Fruit fly (Drosophila melanogaster) whole organism, embryonic: ENCODE measurements around the gene Best3.

Experiments used
- B-H2 ChIP-seq: fragments of 200-800 bp; sonication (Bioruptor generic); optimal IDR thresholded peaks from 2 replicates; lab custom pipeline; 2018; ENCODE audit warnings: missing biosample characterization, mild to moderate bottlenecking, missing genetic modification characterization
- CG15269 ChIP-seq: fragments of 200-800 bp; sonication (Bioruptor generic); optimal IDR thresholded peaks from 2 replicates; lab custom pipeline; 2018; ENCODE audit warnings: missing biosample characterization, mild to moderate bottlenecking, missing genetic modification characterization, moderate library complexity
- CG18599 ChIP-seq: fragments of 200-800 bp; sonication (Bioruptor generic); optimal IDR thresholded peaks from 3 replicates; lab custom pipeline; 2017; ENCODE audit warnings: missing biosample characterization, missing genetic modification characterization, mild to moderate bottlenecking, moderate library complexity, missing genetic modification reagents
- CG31388 ChIP-seq: fragments of 200-800 bp; sonication (Bioruptor generic); optimal IDR thresholded peaks from 2 replicates; lab custom pipeline; 2016; ENCODE audit warnings: missing biosample characterization, missing genetic modification characterization
- Gug ChIP-seq: fragments of 200-800 bp; sonication (Bioruptor generic); IDR thresholded peaks from 4 replicates; pipeline ENCODE4 v1.3.6; 2022; ENCODE audit warnings: missing biosample characterization, missing genetic modification characterization
- Ptx1 ChIP-seq: fragments of 200-800 bp; sonication (Bioruptor generic); IDR thresholded peaks from 2 replicates; pipeline ENCODE4 v1.3.6; 2022; ENCODE audit warnings: missing biosample characterization, missing genetic modification characterization
- Rx ChIP-seq: fragments of 200-800 bp; sonication (Bioruptor generic); IDR thresholded peaks from 2 replicates; pipeline ENCODE4 v1.3.6; 2022; ENCODE audit warnings: missing biosample characterization, missing genetic modification characterization
- Scr ChIP-seq: fragments of 200-800 bp; sonication (Bioruptor generic); IDR thresholded peaks from 2 replicates; pipeline ENCODE4 v1.3.6; 2022; ENCODE audit warnings: missing biosample characterization, missing genetic modification characterization; ENCODE audit not compliant: partially characterized antibody
- Xrp1 ChIP-seq: fragments of 200-800 bp; sonication (Bioruptor generic); IDR thresholded peaks from 2 replicates; pipeline ENCODE4 v1.3.6; 2022; ENCODE audit warnings: missing biosample characterization, missing genetic modification characterization
- gt ChIP-seq: fragments of 200-800 bp; sonication (Bioruptor generic); IDR thresholded peaks from 2 replicates; pipeline ENCODE4 v1.3.6; 2022; ENCODE audit warnings: missing biosample characterization, missing genetic modification characterization
- kay ChIP-seq: fragments of 200-800 bp; sonication (Bioruptor generic); optimal IDR thresholded peaks from 2 replicates; lab custom pipeline; 2016; ENCODE audit warnings: missing biosample characterization, missing genetic modification characterization
- pros ChIP-seq: fragments of 200-800 bp; sonication (Bioruptor generic); optimal IDR thresholded peaks from 3 replicates; lab custom pipeline; 2019; ENCODE audit warnings: missing biosample characterization, mild to moderate bottlenecking, missing genetic modification characterization, moderate library complexity
- vfl ChIP-seq: fragments of 200-800 bp; sonication (Bioruptor generic); optimal IDR thresholded peaks from 2 replicates; lab custom pipeline; 2016; ENCODE audit warnings: missing biosample characterization, missing genetic modification characterization
- vvl ChIP-seq: fragments of 200-800 bp; sonication (Bioruptor generic); IDR thresholded peaks from 2 replicates; pipeline ENCODE4 v1.3.6; 2022; ENCODE audit warnings: missing biosample characterization, missing genetic modification characterization

DNA sequence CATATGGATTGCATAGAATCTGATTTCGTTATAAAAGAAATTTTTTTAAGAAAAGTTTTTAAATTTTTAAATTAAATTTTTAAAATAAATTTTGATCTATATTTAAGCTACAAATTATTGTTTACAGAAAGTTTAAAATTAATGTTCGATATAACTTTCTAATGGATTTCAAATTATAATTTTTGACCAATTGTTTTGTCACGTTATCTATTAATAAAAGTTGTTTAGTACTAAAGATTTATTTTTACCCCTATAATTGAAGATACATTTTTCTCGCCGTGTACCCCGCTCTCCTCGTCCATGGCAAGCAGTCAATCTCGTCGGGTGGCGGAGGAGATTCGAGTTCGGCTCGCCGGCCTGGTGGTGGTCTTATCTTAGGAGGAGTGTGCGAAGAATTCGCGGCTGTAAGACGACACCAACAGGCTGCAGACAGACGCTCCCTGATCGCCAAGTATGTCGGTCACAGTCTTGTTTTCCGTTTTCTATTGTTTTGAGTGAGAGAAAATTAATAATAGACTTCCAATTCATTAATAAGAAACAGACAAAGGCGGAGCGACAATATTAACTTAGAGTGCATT lies 2.5 kb upstream of the Best3 start:
- TF ChIP-seq pros (GFP tag; lab: Kevin White, UChicago) (no peak), B-H2 (GFP tag; lab: Kevin White, UChicago) (no peak), Xrp1 (peak; percentile 50), Ptx1 (no peak), kay (GFP tag; lab: Kevin White, UChicago) (no peak), CG18599 (no peak), CG31388 (GFP tag; lab: Kevin White, UChicago) (no peak), Scr (GFP tag; lab: Robert Waterston, UW) (no peak), CG15269 (tag; lab: Kevin White, UChicago) (no peak), Gug (no peak), vvl (GFP tag; lab: Robert Waterston, UW) (no peak), Rx (GFP tag; lab: Robert Waterston, UW) (no peak), vfl (GFP tag; lab: Kevin White, UChicago) (no peak), gt (no peak)
